Fruit fly (Drosophila melanogaster): ENCODE data around the gene CG14073.

- TF ChIP-seq Dfd (GFP tag; optimal IDR thresholded peaks at IDR 0.05) = no peak
- no peak for TF ChIP-seq OdsH (GFP tag; optimal IDR thresholded peaks at IDR 0.05)
- no peak for TF ChIP-seq Hr78 (GFP tag; optimal IDR thresholded peaks at IDR 0.05)
- TF ChIP-seq br (GFP tag; optimal IDR thresholded peaks at IDR 0.05) = no peak
- no peak for TF ChIP-seq Jra (GFP tag; optimal IDR thresholded peaks at IDR 0.05)
- no peak for TF ChIP-seq Dif (GFP tag; optimal IDR thresholded peaks at IDR 0.05; ENCODE audit: partially characterized antibody)
- TF ChIP-seq Hr83 (GFP tag; optimal IDR thresholded peaks at IDR 0.05; ENCODE audit: poor library complexity, severe bottlenecking) = no peak
- TF ChIP-seq Sp1 (GFP tag; optimal IDR thresholded peaks at IDR 0.05) = no peak
- no peak for TF ChIP-seq fru (GFP tag; optimal IDR thresholded peaks at IDR 0.05)
- TF ChIP-seq h (GFP tag; optimal IDR thresholded peaks at IDR 0.05) = no peak
Observed at dm6 chr3L:18819262-18819886, 1.1 kb downstream of the CG14073 start.
